Worm (Caenorhabditis elegans) whole organism, late embryonic: Measurements from ENCODE around the gene clec-134.

Experiments used
- K02D7.2 ChIP-seq: sonication (generic microtip); optimal IDR thresholded peaks from 2 replicates; lab custom pipeline; 2017; ENCODE audit warnings: mild to moderate bottlenecking, missing genetic modification characterization, missing compliant biosample characterization
- ceh-14 ChIP-seq: sonication (generic microtip); optimal IDR thresholded peaks from 2 replicates; lab custom pipeline; 2016; ENCODE audit warnings: missing genotype, missing genetic modification characterization, missing compliant biosample characterization
- ceh-22 ChIP-seq: sonication (generic microtip); optimal IDR thresholded peaks from 2 replicates; lab custom pipeline; 2017; ENCODE audit warnings: missing biosample characterization, missing genetic modification characterization
- ceh-24 ChIP-seq: sonication (generic microtip); optimal IDR thresholded peaks from 2 replicates; lab custom pipeline; 2016; ENCODE audit warnings: mild to moderate bottlenecking, missing genetic modification characterization, missing compliant biosample characterization
- ceh-31 ChIP-seq: sonication (generic microtip); optimal IDR thresholded peaks from 2 replicates; lab custom pipeline; 2016; ENCODE audit warnings: missing genetic modification characterization, missing compliant biosample characterization
- ceh-34 ChIP-seq: sonication (generic microtip); optimal IDR thresholded peaks from 2 replicates; lab custom pipeline; 2016; ENCODE audit warnings: mild to moderate bottlenecking, missing genetic modification characterization, missing compliant biosample characterization
- ceh-45 ChIP-seq: fragments of 200-800 bp; sonication (Bioruptor generic); IDR thresholded peaks from 2 replicates; pipeline ENCODE4 v1.3.6; 2022; ENCODE audit warnings: missing genetic modification reagents, missing genetic modification characterization, missing compliant biosample characterization
- ceh-48 ChIP-seq: sonication (generic microtip); optimal IDR thresholded peaks from 2 replicates; lab custom pipeline; 2016; ENCODE audit warnings: missing genetic modification characterization, inconsistent platforms, missing compliant biosample characterization
- ceh-6 ChIP-seq: fragments of 200-800 bp; sonication (Bioruptor generic); optimal IDR thresholded peaks from 2 replicates; lab custom pipeline; 2018; ENCODE audit warnings: mild to moderate bottlenecking, missing genetic modification characterization, missing compliant biosample characterization
- che-1 ChIP-seq: sonication (generic microtip); optimal IDR thresholded peaks from 2 replicates; lab custom pipeline; 2016; ENCODE audit warnings: mild to moderate bottlenecking, missing genetic modification characterization, missing compliant biosample characterization
- dmd-4 ChIP-seq: sonication (generic microtip); optimal IDR thresholded peaks from 2 replicates; lab custom pipeline; 2016; ENCODE audit warnings: borderline replicate concordance, missing genetic modification characterization, missing compliant biosample characterization
- elt-2 ChIP-seq: sonication (generic microtip); optimal IDR thresholded peaks from 2 replicates; lab custom pipeline; 2016; ENCODE audit warnings: missing genetic modification reagents, missing genetic modification characterization, missing compliant biosample characterization
- gmeb-2 ChIP-seq: sonication (generic microtip); optimal IDR thresholded peaks from 2 replicates; lab custom pipeline; 2016; ENCODE audit warnings: missing genetic modification characterization, inconsistent platforms, missing compliant biosample characterization
- hlh-30 ChIP-seq: sonication (generic microtip); optimal IDR thresholded peaks from 2 replicates; lab custom pipeline; 2017; ENCODE audit warnings: antibody characterized with exemption, missing genetic modification characterization, missing compliant biosample characterization; ENCODE audit not compliant: insufficient read depth
- hlh-6 ChIP-seq: sonication (generic microtip); optimal IDR thresholded peaks from 2 replicates; lab custom pipeline; 2016; ENCODE audit warnings: missing genotype, missing genetic modification characterization, missing compliant biosample characterization
- lim-6 ChIP-seq: sonication (generic microtip); optimal IDR thresholded peaks from 2 replicates; lab custom pipeline; 2016; ENCODE audit warnings: missing genetic modification characterization, missing compliant biosample characterization
- mec-3 ChIP-seq: sonication (generic microtip); optimal IDR thresholded peaks from 2 replicates; lab custom pipeline; 2016; ENCODE audit warnings: borderline replicate concordance, missing genetic modification characterization, missing compliant biosample characterization
- nfya-1 ChIP-seq: sonication (generic microtip); optimal IDR thresholded peaks from 2 replicates; lab custom pipeline; 2017; ENCODE audit warnings: missing genetic modification characterization, mild to moderate bottlenecking, missing compliant biosample characterization, antibody characterized with exemption, moderate library complexity
- nhr-11 ChIP-seq: fragments of 150-350 bp; optimal IDR thresholded peaks from 2 replicates; lab custom pipeline; 2014; ENCODE audit warnings: missing biosample characterization, missing genetic modification characterization
- nhr-232 ChIP-seq: sonication (generic microtip); optimal IDR thresholded peaks from 2 replicates; lab custom pipeline; 2016; ENCODE audit warnings: missing genetic modification characterization, missing compliant biosample characterization
- pha-2 ChIP-seq: sonication (generic microtip); optimal IDR thresholded peaks from 2 replicates; lab custom pipeline; 2017; ENCODE audit warnings: mild to moderate bottlenecking, missing genetic modification characterization, missing compliant biosample characterization
- pros-1 ChIP-seq: fragments of 150-350 bp; optimal IDR thresholded peaks from 2 replicates; lab custom pipeline; 2014; ENCODE audit warnings: missing biosample characterization, missing genetic modification reagents, missing genetic modification characterization
- sdc-2 ChIP-seq: sonication (generic microtip); optimal IDR thresholded peaks from 2 replicates; lab custom pipeline; 2016; ENCODE audit warnings: missing genotype, missing genetic modification characterization, missing compliant biosample characterization
- tbx-2 ChIP-seq: sonication (generic microtip); optimal IDR thresholded peaks from 2 replicates; lab custom pipeline; 2016; ENCODE audit warnings: missing genetic modification characterization, missing compliant biosample characterization
- unc-42 ChIP-seq: sonication (generic microtip); optimal IDR thresholded peaks from 2 replicates; lab custom pipeline; 2016; ENCODE audit warnings: missing genotype, missing genetic modification characterization, missing compliant biosample characterization
- unc-55 ChIP-seq: sonication (generic microtip); optimal IDR thresholded peaks from 2 replicates; lab custom pipeline; 2017; ENCODE audit warnings: missing biosample characterization, missing genetic modification reagents, missing genetic modification characterization

Gene clec-134

DNA sequence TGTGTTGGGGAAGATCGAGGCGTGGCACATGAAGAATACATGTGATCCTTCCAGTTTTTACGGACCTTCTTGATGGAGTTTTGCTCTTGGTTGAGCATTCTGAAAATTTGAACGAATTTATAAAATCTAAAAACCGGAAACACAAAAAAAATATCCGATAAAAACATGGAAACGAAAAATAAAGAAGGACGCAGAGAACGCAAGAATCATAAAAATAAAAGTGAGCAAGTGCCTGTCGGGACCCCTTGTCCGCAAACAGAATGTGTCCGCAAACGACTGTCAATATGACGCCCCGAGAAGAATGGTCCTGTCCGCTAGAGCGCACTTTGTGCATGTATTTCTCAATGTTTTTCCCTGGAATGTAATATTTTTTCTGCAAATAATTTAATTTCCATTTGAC, 29.9 kb downstream of the clec-134 start, which contains the start of gene Y49F6A.5:
Gene Y49F6A.5, minus strand, starts transcription at position 101 of the 400 bp plus-strand sequence.
- no peak for TF ChIP-seq mec-3 (tag; lab: Kevin White, UChicago)
- no peak for TF ChIP-seq pros-1 (tag; lab: Kevin White, UChicago)
- no peak for TF ChIP-seq hlh-6 (tag; lab: Kevin White, UChicago)
- TF ChIP-seq, all 69 proteins: peak for 0

DNA sequence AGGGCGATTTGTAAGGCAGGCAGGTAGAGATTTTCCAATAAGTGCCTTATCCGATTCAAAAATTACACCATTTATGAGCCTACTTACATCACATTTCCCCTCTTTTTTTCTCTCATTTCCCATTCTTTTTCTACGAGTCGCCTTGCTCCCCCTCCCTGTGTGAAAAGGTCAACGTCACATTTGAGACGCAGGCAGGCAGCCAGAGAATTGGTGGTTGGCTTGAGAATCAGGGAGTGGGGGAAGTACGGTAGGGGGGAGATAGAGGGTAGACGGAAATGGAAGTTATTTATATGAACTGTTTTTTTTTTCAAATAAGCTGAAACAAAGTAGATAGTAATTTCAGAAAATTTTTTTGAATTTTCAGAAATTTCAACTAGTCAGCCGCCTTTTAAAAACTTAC, 36.7 kb downstream of the clec-134 start:
- TF ChIP-seq ceh-34 (tag; lab: Kevin White, UChicago): no peak
- TF ChIP-seq ceh-48 (tag; lab: Kevin White, UChicago): no peak
- peak; percentile 94 for TF ChIP-seq nfya-1 (tag; lab: Kevin White, UChicago)

DNA sequence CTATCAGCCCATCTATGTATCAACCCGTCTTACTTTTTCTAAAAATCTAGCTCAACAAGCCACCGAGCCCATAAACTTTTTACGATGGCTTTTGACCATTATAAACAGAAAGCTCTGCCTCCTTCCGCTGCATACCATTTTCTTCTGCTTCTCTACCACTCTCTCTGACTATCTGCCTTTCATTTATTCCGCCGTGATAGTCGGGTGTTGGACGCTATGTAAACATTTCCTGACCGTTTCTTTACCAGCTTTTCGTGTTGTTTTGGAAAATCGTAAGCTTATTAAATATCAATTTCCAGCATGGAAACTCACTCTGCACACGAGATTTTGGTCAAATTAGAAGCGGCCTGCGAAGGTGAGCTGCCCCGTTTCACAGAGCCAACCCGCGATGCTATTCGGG, 37.6 kb downstream of the clec-134 start, which contains the start of gene F40E12.1:
Gene F40E12.1, plus strand, starts transcription at position 301 of the 400 bp plus-strand sequence.
- TF ChIP-seq unc-55 (GFP tag; lab: Kevin White, UChicago): no peak
- TF ChIP-seq ceh-22: no peak
- no peak for TF ChIP-seq nhr-232 (tag; lab: Kevin White, UChicago)
- no peak for TF ChIP-seq ceh-45
- TF ChIP-seq ceh-24 (tag; lab: Kevin White, UChicago): no peak
- TF ChIP-seq sdc-2 (tag; lab: Kevin White, UChicago): no peak
- TF ChIP-seq ceh-31 (tag; lab: Kevin White, UChicago): no peak
- TF ChIP-seq ceh-14 (tag; lab: Kevin White, UChicago): no peak
- TF ChIP-seq elt-2 (tag; lab: Kevin White, UChicago): no peak
- no peak for TF ChIP-seq gmeb-2 (tag; lab: Kevin White, UChicago)
- no peak for TF ChIP-seq tbx-2 (tag; lab: Kevin White, UChicago)
- no peak for TF ChIP-seq unc-42 (tag; lab: Kevin White, UChicago)

DNA sequence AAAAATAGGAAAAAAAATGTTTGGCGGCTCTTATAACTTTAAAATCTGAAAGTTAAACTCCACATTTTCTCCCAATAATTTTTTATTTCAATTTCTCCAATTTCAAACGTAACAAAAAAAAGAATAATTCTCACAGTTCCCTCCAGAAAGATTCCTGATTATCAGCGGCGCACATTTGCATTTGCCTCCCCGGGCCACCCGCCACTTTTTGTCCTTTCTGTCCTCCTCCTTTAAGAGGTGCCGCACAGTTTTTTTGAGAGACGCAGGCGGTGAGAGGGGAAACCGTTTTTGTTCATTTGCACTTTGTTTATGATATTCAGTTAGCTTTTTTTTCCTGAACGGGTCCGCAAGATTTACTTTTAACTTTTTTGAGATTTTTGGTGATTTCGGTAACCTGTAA, 41.0 kb downstream of the clec-134 start:
- TF ChIP-seq sdc-2 (tag; lab: Kevin White, UChicago): no peak

DNA sequence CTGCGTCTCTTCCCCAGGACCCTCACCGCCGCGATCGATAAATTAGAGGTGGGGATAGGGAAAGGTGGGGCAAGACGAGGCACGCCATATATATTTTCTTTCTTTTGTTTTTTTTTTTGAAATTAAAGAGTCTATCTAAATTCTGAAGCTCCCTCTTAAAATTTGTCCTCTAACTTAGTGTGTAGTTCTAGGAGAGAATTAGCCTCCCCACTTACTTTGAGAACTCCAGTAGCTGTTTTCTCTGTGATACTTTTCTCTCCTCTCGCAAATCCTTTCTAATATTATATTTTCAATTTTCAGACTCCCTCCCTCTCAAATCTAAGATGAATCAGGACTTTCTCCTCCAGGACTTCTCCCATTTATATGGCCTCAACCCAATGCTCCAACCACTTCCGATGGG, 42.1 kb downstream of the clec-134 start, which contains the start of gene M151.7:
Gene M151.7, plus strand, starts transcription at position 301 of the 400 bp plus-strand sequence.
- TF ChIP-seq ceh-6 (GFP tag; lab: Kevin White, UChicago) (no peak), hlh-30 (tag; lab: Kevin White, UChicago) (no peak), ceh-24 (tag; lab: Kevin White, UChicago) (no peak)

DNA sequence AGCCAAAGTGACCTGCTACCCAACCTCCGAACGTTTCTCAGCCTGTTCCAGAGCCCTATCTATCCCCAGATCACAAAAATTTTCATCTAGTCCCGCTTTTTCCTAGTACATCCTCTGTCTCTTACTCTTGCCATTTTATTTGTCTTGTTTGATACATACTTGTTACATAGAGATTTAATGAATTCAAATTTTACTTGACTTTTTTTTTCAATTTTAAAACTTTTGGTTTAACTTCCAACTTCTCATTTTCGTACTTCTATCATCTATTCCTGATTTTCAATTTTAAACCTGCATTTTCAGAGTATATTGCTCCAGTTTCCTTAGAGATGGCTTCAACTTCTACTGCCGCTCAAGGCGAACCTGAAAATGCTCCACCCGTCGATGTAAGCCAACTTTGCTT, 47.0 kb downstream of the clec-134 start, which contains the start of gene M151.3:
Gene M151.3, plus strand, starts transcription at position 301 of the 400 bp plus-strand sequence.
- TF ChIP-seq pha-2 (tag; lab: Kevin White, UChicago) (no peak), K02D7.2 (tag; lab: Kevin White, UChicago) (no peak), che-1 (tag; lab: Kevin White, UChicago) (no peak), lim-6 (tag; lab: Kevin White, UChicago) (no peak), dmd-4 (no peak), nhr-232 (tag; lab: Kevin White, UChicago) (no peak)

DNA sequence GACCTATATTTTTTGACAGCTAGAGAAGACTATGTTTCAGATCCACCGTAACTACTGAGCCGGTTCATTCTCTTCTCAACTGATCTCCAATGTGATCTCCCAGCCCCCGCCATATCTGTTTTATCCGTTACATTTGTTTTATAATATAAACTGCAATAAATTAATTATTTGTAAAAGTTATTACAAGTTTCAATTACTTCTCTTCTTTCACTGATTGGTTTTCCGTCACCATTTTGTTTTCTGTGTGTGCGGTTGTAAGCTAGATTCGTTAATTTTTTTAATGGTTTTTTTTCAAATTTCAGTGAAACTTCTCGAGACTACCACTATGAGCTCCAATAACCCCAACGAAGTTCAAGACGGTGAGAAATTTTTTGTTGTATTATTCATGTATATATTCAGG, 50.9 kb downstream of the clec-134 start, which contains the start of gene M151.2:
Gene M151.2, plus strand, starts transcription at position 301 of the 400 bp plus-strand sequence.
- TF ChIP-seq elt-2 (tag; lab: Kevin White, UChicago) (no peak), nhr-11 (no peak)
- TF ChIP-seq, all 69 proteins: peak for 0
